Worm (Caenorhabditis elegans) whole organism, early embryonic: ENCODE results near the gene Y32H12A.8.

Experiments
- B0310.2 ChIP-seq: sonication (generic microtip); optimal IDR thresholded peaks from 2 replicates; lab custom pipeline; 2016; ENCODE audit warnings: mild to moderate bottlenecking, missing genetic modification characterization, missing compliant biosample characterization
- F13C5.2 ChIP-seq: sonication (generic microtip); optimal IDR thresholded peaks from 2 replicates; lab custom pipeline; 2017; ENCODE audit warnings: mild to moderate bottlenecking, missing genetic modification characterization, inconsistent platforms, missing compliant biosample characterization
- aly-1 ChIP-seq: sonication (generic microtip); optimal IDR thresholded peaks from 2 replicates; lab custom pipeline; 2016; ENCODE audit warnings: missing genetic modification characterization, missing compliant biosample characterization
- ama-1 ChIP-seq: fragments of 150-350 bp; optimal IDR thresholded peaks from 2 replicates; lab custom pipeline; 2014
- ceh-13 ChIP-seq: fragments of 200-800 bp; sonication (Bioruptor generic); optimal IDR thresholded peaks from 2 replicates; lab custom pipeline; 2018; ENCODE audit warnings: mild to moderate bottlenecking, missing genetic modification characterization, missing compliant biosample characterization
- ceh-36 ChIP-seq: sonication (generic microtip); optimal IDR thresholded peaks from 2 replicates; lab custom pipeline; 2016; ENCODE audit warnings: missing genetic modification characterization, inconsistent platforms, missing compliant biosample characterization
- flt-1 ChIP-seq: fragments of 200-800 bp; sonication (Bioruptor generic); IDR thresholded peaks from 2 replicates; pipeline ENCODE4 v1.3.6; 2022; ENCODE audit warnings: missing genetic modification characterization, missing compliant biosample characterization
- hmbx-1 ChIP-seq: sonication (generic microtip); optimal IDR thresholded peaks from 2 replicates; lab custom pipeline; 2016; ENCODE audit warnings: mild to moderate bottlenecking, missing genetic modification characterization, missing compliant biosample characterization
- hnd-1 ChIP-seq: sonication (generic microtip); optimal IDR thresholded peaks from 2 replicates; lab custom pipeline; 2016; ENCODE audit warnings: missing genetic modification characterization, missing compliant biosample characterization
- pes-1 ChIP-seq: fragments of 200-800 bp; sonication (Bioruptor generic); IDR thresholded peaks from 2 replicates; pipeline ENCODE4 v1.3.6; 2022; ENCODE audit warnings: missing genetic modification reagents, missing genetic modification characterization, missing compliant biosample characterization
- scrt-1 ChIP-seq: fragments of 200-800 bp; sonication (Bioruptor generic); IDR thresholded peaks from 2 replicates; pipeline ENCODE4 v1.3.6; 2022; ENCODE audit warnings: missing genetic modification characterization, missing compliant biosample characterization
- sea-1 ChIP-seq: fragments of 200-800 bp; sonication (Bioruptor generic); conservative IDR thresholded peaks from 2 replicates; pipeline ENCODE4 v1.3.6; 2022; ENCODE audit warnings: missing genetic modification characterization, missing compliant biosample characterization
- tbx-11 ChIP-seq: fragments of 200-800 bp; sonication (Bioruptor generic); IDR thresholded peaks from 2 replicates; pipeline ENCODE4 v1.3.6; 2022; ENCODE audit warnings: missing genetic modification characterization, missing compliant biosample characterization
- tbx-37 ChIP-seq: fragments of 200-800 bp; sonication (Bioruptor generic); conservative IDR thresholded peaks from 2 replicates; pipeline ENCODE4 v1.3.6; 2022; ENCODE audit warnings: missing genetic modification reagents, missing genetic modification characterization, missing compliant biosample characterization

DNA sequence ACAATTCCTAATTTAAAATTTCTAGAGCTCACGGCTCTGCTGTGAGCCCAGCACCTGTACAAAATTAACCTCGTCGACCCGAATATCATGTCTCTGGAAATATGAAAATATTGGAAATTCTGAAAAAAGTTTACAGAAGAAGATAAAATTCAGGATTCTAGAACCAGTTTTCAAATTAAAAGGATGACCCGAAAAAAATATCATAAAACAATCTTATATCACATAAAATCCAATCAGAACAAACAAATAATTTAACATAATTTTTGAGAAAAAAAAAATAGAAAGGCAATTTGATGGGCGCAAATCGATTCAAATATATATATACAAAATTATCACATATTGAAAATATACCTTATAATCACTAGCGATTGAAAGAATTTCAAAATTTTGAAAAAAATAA is 20.5 kb downstream of the Y32H12A.8 start, which contains the start of gene Y32H12A.7:
- TF ChIP-seq hnd-1 (tag; lab: Kevin White, UChicago) (no peak), flt-1 (GFP tag; lab: Robert Waterston, UW) (no peak), hmbx-1 (tag; lab: Kevin White, UChicago) (no peak), pes-1 (no peak), ama-1 (lab: Kevin White, UChicago) (no peak), sea-1 (GFP tag; lab: Robert Waterston, UW) (no peak), ceh-36 (tag; lab: Kevin White, UChicago) (no peak), tbx-11 (GFP tag; lab: Robert Waterston, UW) (no peak), B0310.2 (tag; lab: Kevin White, UChicago) (no peak), scrt-1 (GFP tag; lab: Robert Waterston, UW) (no peak), aly-1 (no peak), F13C5.2 (no peak), tbx-37 (GFP tag; lab: Robert Waterston, UW) (no peak), ceh-13 (GFP tag; lab: Kevin White, UChicago) (no peak)
